Worm (Caenorhabditis elegans): ENCODE measurements around the gene T06D8.2.

The T06D8.2 gene

ce11 chrII:11238869-11239647, 12.6 kb downstream of the T06D8.2 start, which contains the start of the genes rpn-9 and T06D8.9 (continued):
- no peak for TF ChIP-seq ztf-11 (tag; optimal IDR thresholded peaks at IDR 0.05)
- TF ChIP-seq ceh-44 (GFP tag; IDR thresholded peaks at IDR 0.05): peak; percentile 41; the same call in 1 of the 2 replicates
- TF ChIP-seq dpl-1 (GFP tag; optimal IDR thresholded peaks at IDR 0.05): peak; percentile 71
- no peak for TF ChIP-seq ceh-28 (tag; optimal IDR thresholded peaks at IDR 0.05)
- no peak for TF ChIP-seq zfp-2 (tag; optimal IDR thresholded peaks at IDR 0.05)
- peak; percentile 92 for TF ChIP-seq hlh-30 (tag; optimal IDR thresholded peaks at IDR 0.05; ENCODE audit: insufficient read depth)
- TF ChIP-seq nhr-6 (tag; optimal IDR thresholded peaks at IDR 0.05): peak; percentile 36
- peak; percentile 25 to 93 for TF ChIP-seq lsy-2 (tag; optimal IDR thresholded peaks at IDR 0.05)
- TF ChIP-seq lin-13 (GFP tag; optimal IDR thresholded peaks at IDR 0.05): peak; percentile 87
- TF ChIP-seq nhr-42 (GFP tag; IDR thresholded peaks at IDR 0.05): no peak
- TF ChIP-seq set-16 (GFP tag; IDR thresholded peaks at IDR 0.05): no peak
- peak; percentile 35 for TF ChIP-seq snpc-4 (tag; optimal IDR thresholded peaks at IDR 0.05)
- TF ChIP-seq F49E8.2 (tag; optimal IDR thresholded peaks at IDR 0.05; ENCODE audit: borderline replicate concordance): peak; percentile 14
- peak; percentile 70 for TF ChIP-seq rbr-2 (tag; optimal IDR thresholded peaks at IDR 0.05)
- TF ChIP-seq mep-1 (tag; optimal IDR thresholded peaks at IDR 0.05): peak; percentile 91
- TF ChIP-seq pqm-1 (tag; optimal IDR thresholded peaks at IDR 0.05): peak; percentile 4
- no peak for TF ChIP-seq daf-19 (GFP tag; conservative IDR thresholded peaks at IDR 0.05)

ce11 chrII:11240214-11240613, 13.7 kb downstream of the T06D8.2 start:
- TF ChIP-seq set-16 (GFP tag; IDR thresholded peaks at IDR 0.05): peak; percentile 53
- no peak for TF ChIP-seq hif-1 (tag; optimal IDR thresholded peaks at IDR 0.05)

- TF ChIP-seq aha-1 (tag): peak; percentile 68
- TF ChIP-seq lin-13 (GFP tag; optimal IDR thresholded peaks at IDR 0.05): no peak
- TF ChIP-seq lin-38 (GFP tag; IDR thresholded peaks at IDR 0.05): peak; percentile 36; the same call in 1 of the 2 replicates
- no peak for TF ChIP-seq ces-1 (GFP tag; optimal IDR thresholded peaks at IDR 0.05)
- no peak for TF ChIP-seq snpc-4 (tag; optimal IDR thresholded peaks at IDR 0.05)
These were observed 14.5 kb downstream of the T06D8.2 start for ce11 chrII:11240963-11241362.

- no peak for TF ChIP-seq cey-2 (tag; optimal IDR thresholded peaks at IDR 0.05; ENCODE audit: borderline replicate concordance, insufficient read depth)
- no peak for TF ChIP-seq dmd-9 (GFP tag; IDR thresholded peaks at IDR 0.05)
- TF ChIP-seq Y5F2A.4 (GFP tag; optimal IDR thresholded peaks at IDR 0.05): no peak
- TF ChIP-seq attf-4 (tag; optimal IDR thresholded peaks at IDR 0.05): no peak
- no peak for TF ChIP-seq nhr-237 (tag; optimal IDR thresholded peaks at IDR 0.05)
- no peak for TF ChIP-seq ceh-32 (tag; optimal IDR thresholded peaks at IDR 0.05; ENCODE audit: poor library complexity)
- TF ChIP-seq Y105C5A.15 (GFP tag; IDR thresholded peaks at IDR 0.05): no peak
- no peak for TF ChIP-seq vab-7 (GFP tag; IDR thresholded peaks at IDR 0.05)
- no peak for TF ChIP-seq daf-12 (tag; optimal IDR thresholded peaks at IDR 0.05)
- TF ChIP-seq nhr-10 (tag; optimal IDR thresholded peaks at IDR 0.05): no peak
- TF ChIP-seq nhr-6 (tag; optimal IDR thresholded peaks at IDR 0.05): no peak
- no peak for TF ChIP-seq F10B5.3 (tag; optimal IDR thresholded peaks at IDR 0.05)
- no peak for TF ChIP-seq T26A8.4 (GFP tag; IDR thresholded peaks at IDR 0.05)
- TF ChIP-seq daf-19 (GFP tag; conservative IDR thresholded peaks at IDR 0.05): no peak
These were observed 15.0 kb downstream of the T06D8.2 start for ce11 chrII:11241497-11241896.

ce11 chrII:11242918-11243317, 16.4 kb downstream of the T06D8.2 start:
- no peak for TF ChIP-seq dmd-9 (GFP tag; IDR thresholded peaks at IDR 0.05)
- TF ChIP-seq aha-1 (tag): peak; percentile 80
- TF ChIP-seq daf-12 (tag; optimal IDR thresholded peaks at IDR 0.05): no peak
- no peak for TF ChIP-seq T26A8.4 (GFP tag; IDR thresholded peaks at IDR 0.05)
- peak in 1 of 2 experiments; percentile 98 for TF ChIP-seq unc-62 (GFP tag; optimal IDR thresholded peaks at IDR 0.05 in 1 of 2)
- no peak for TF ChIP-seq unc-62 (tag; optimal IDR thresholded peaks at IDR 0.05)
- no peak for TF ChIP-seq rbr-2 (tag; optimal IDR thresholded peaks at IDR 0.05)
- no peak for TF ChIP-seq Y105C5A.15 (GFP tag; IDR thresholded peaks at IDR 0.05)
- TF ChIP-seq jun-1 (tag; optimal IDR thresholded peaks at IDR 0.05): no peak
- no peak for TF ChIP-seq nhr-10 (tag; optimal IDR thresholded peaks at IDR 0.05)
- no peak for TF ChIP-seq zag-1 (tag; optimal IDR thresholded peaks at IDR 0.05)
- no peak for TF ChIP-seq dve-1 (tag; optimal IDR thresholded peaks at IDR 0.05; ENCODE audit: insufficient read depth)
- no peak for TF ChIP-seq ceh-32 (tag; optimal IDR thresholded peaks at IDR 0.05; ENCODE audit: poor library complexity)
